Fruit fly (Drosophila melanogaster) Kc167 (cell line): ENCODE results near the gene Ets97D.

ENCODE experiments used
- Myc ChIP-seq: fragments of >200 bp; optimal IDR thresholded peaks from 2 replicates; lab custom pipeline; 2017; ENCODE audit warnings: missing external identifiers
- Sin3A ChIP-seq: fragments of >200 bp; optimal IDR thresholded peaks from 2 replicates; lab custom pipeline; 2018; ENCODE audit warnings: missing external identifiers
- h ChIP-seq: fragments of >200 bp; optimal IDR thresholded peaks from 3 replicates; lab custom pipeline; 2018; ENCODE audit warnings: missing external identifiers
- insv ChIP-seq: fragments of >200 bp; optimal IDR thresholded peaks from 3 replicates; lab custom pipeline; 2018; ENCODE audit warnings: missing external identifiers
- psq ChIP-seq: fragments of >200 bp; optimal IDR thresholded peaks from 2 replicates; lab custom pipeline; 2017; ENCODE audit warnings: missing external identifiers
- ttk ChIP-seq: sonication (Bioruptor generic); optimal IDR thresholded peaks from 2 replicates; lab custom pipeline; 2017; ENCODE audit warnings: missing external identifiers

dm6 chr3R:26928424-26928823 is 15.7 kb upstream of the Ets97D start:
- TF ChIP-seq psq (lab: Kevin White, UChicago) (no peak), ttk (lab: Kevin White, UChicago) (no peak), h (lab: Kevin White, UChicago) (no peak), insv (lab: Kevin White, UChicago) (no peak), Sin3A (lab: Kevin White, UChicago) (no peak), Myc (lab: Kevin White, UChicago) (no peak)
